Worm (Caenorhabditis elegans): ENCODE measurements around the gene set-23.
"Not testable (repeated sequence)": the region's sequence is repeated elsewhere in the genome, so short reads cannot be mapped to it uniquely, and the experiment has no call there.

The set-23 gene

DNA sequence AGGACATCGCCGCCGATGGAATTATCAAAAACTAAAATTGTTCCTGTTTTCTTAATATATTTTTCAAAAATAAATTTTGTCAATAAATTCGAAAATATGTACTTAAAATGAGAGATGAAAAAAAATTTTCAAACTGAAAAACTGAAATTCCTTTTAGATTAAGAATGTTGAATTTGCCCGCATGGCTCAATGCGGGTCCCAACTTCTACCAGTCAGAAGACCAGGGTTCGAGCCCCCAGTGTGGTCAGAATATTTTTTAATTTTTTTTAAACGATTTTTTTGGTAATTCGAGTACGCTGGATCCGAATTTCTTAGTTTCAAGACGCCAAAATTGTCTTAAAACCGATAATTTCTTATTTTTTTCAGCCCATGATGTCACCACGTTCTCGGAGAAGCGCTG is 35.9 kb downstream of the set-23 start (continued):
- peak; percentile 41; the same call in 1 of the 2 replicates for TF ChIP-seq K11D2.4 (GFP tag; IDR thresholded peaks at IDR 0.05)
- no peak for TF ChIP-seq gei-17 (GFP tag; optimal IDR thresholded peaks at IDR 0.05)

DNA sequence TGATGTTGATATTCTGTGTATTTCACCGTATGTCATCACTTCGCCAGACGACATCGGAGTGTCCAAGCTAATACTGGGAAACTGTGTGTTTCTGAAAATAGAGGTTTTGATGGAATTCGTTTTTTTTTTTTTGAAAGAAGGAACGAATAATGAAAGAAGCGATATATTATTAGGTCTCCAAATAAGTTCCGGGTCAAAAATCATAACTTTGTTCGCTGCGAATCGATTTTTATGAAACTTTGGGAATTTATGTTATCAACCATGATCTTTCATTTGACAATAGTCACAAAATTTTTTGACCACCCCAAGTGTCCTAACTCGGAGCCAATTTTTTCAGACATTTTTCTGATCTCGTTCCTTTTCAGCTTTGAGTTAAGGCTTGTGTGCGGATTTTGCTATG is 43.7 kb downstream of the set-23 start, which contains the start of gene nhr-274:
TSS of gene nhr-274 (minus strand) at position 101 of the 400 bp plus-strand sequence.
- not testable (repeated sequence) for TF ChIP-seq F23B12.7 (tag; optimal IDR thresholded peaks at IDR 0.05; ENCODE audit: insufficient read depth); F37B4.10 (GFP tag; IDR thresholded peaks at IDR 0.05); ceh-40 (GFP tag; IDR thresholded peaks at IDR 0.05)

DNA sequence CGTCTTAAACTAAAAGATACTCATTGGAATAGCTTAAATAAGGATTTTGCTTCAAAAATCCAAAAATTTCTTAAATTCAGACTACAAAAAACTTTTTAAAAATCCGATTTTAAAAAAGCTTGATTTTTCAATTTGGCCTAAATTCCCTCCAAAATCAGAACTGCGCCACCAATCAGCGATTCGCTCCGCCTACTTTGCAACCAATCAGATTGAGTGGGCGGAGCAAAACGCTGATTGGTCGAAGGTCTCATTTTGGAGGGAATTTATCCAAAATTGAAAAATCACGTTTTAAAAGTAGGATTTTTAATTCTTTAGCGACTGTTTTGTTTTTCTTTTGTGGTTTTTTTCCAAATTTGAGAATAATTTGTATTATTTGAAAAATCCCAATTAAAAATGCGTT is 47.9 kb downstream of the set-23 start:
- TF ChIP-seq nfyb-1 (GFP tag; IDR thresholded peaks at IDR 0.05) = 0 out of 2 replicates have a peak, but pooled peaks have one; percentile 21
- no peak for TF ChIP-seq ceh-40 (GFP tag; IDR thresholded peaks at IDR 0.05)
- no peak for TF ChIP-seq pbrm-1 (GFP tag; IDR thresholded peaks at IDR 0.05)
- no peak for TF ChIP-seq rpc-1 (optimal IDR thresholded peaks at IDR 0.05)
- no peak for TF ChIP-seq rpc-1 (tag; optimal IDR thresholded peaks at IDR 0.05)

DNA sequence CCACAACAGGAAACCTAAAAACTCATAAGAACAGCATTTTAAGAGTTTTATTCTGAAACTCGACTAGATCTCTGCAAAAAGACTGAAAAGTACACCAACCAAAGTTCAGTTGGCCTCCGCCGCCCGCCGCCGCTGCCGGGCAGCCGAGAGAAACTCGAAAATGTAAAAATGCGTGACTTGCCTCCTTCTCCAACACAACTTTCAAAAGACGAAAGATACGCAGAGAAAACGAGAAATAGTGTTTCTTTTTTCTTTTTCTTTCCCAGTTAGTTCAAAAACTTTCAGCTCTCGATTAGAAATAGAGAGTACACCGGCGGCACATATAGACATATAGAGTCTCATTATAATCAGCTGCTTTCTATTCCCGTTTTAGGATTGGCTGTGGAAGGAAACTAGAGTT is 48.3 kb downstream of the set-23 start:
- TF ChIP-seq egl-44 (GFP tag; IDR thresholded peaks at IDR 0.05) (0 out of 2 replicates have a peak, but pooled peaks have one; percentile 14), F33H1.4 (GFP tag; IDR thresholded peaks at IDR 0.05) (no peak), xnd-1 (tag; optimal IDR thresholded peaks at IDR 0.05) (no peak), attf-5 (GFP tag; optimal IDR thresholded peaks at IDR 0.05) (peak; percentile 42), cebp-1 (GFP tag; IDR thresholded peaks at IDR 0.05) (no peak), cebp-1 (tag; optimal IDR thresholded peaks at IDR 0.05) (peak; percentile 33), die-1 (tag; optimal IDR thresholded peaks at IDR 0.05) (no peak), mcd-1 (GFP tag; IDR thresholded peaks at IDR 0.05) (no peak), efl-1 (GFP tag; optimal IDR thresholded peaks at IDR 0.05) (no peak), F23B12.7 (tag; optimal IDR thresholded peaks at IDR 0.05; ENCODE audit: insufficient read depth) (peak; percentile 49), nhr-80 (tag; optimal IDR thresholded peaks at IDR 0.05) (peak; percentile 66), bed-2 (GFP tag; IDR thresholded peaks at IDR 0.05) (no peak), zfh-2 (GFP tag; conservative IDR thresholded peaks at IDR 0.05) (peak; percentile 31; the same call in 1 of the 2 replicates), F10E7.11 (tag; optimal IDR thresholded peaks at IDR 0.05) (no peak), egrh-3 (GFP tag; IDR thresholded peaks at IDR 0.05) (no peak)

All from whole organism, young adult.